Fruit fly (Drosophila melanogaster) ovary, adult (tissue): Measurements from ENCODE around the gene CG31406.

Source experiments
- CG17801 ChIP-seq: fragments of 200-800 bp; optimal IDR thresholded peaks from 2 replicates; lab custom pipeline; 2019; ENCODE audit warnings: missing biosample characterization, mild to moderate bottlenecking, missing genetic modification characterization, moderate library complexity; ENCODE audit not compliant: partially characterized antibody

Gene CG31406

DNA sequence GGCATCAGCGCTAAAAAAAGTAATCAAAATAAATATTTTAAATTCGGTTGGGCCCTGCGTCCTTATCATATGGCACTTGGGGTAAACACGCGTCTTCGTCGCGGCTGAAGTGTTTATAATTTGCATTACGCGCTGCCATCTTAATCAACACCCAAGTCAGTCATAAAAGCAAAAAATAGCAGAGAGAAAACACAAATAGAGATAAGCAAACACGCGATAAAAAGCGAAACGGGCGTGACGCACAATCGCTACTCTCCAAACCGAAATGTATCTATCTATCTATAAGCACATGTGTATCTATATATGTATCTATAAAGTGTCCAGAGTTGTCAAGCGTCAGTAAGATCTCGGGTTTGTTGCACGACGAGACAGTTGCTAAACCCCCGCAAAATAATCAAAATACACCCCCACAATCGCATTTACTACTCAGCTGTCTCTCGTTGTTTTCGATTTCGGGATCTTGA is 42.4 kb downstream of the CG31406 start:
- TF ChIP-seq CG17801, result no peak

DNA sequence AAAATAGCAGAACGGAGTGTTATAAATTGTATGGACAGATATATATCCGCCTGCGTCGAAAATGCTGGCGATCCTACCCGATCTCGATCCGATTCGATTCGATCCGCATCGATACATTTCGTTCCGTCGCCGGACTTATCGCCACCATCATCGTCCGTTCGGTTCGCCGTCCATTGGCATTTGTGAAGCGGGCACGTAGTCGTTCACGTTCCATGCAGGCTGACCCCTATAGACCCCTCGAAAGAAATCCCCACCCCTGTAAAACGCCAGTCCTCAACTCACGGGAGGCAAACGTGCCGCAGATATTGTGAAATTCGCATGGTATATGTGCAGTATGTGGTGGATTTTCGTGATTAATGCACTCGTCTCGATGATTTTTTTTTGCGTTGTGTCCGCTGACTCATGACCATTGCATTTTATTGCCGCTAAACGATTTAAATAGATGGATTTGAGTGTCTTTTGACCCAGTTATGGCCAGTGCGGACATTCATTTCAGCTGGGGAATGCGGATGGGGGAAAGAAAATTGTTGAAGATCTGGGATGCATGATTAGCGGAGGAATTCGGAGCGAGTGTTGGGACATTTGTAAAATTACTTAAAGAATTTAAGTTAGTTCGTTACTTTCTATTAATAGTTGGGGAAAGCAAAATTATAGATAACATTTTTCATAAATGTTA is 43.4 kb downstream of the CG31406 start:
- no peak for TF ChIP-seq CG17801

DNA sequence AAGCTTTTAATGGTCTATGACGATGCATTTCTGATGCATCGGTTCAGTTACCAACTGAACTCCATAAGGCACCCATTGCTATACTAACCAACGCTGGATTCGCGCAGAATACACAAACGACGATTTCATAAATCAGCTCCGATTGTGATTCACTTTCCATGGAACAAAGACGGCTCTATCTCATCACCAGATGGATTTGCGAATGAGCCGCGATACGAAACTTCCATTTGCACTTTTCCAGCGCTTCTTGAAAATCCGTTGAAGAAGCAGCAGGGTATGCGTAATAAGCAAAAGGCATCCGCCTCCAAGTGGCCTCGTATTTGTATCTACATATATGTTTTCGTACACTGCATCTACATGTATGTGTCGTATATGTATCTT is 44.0 kb downstream of the CG31406 start:
- no peak for TF ChIP-seq CG17801

DNA sequence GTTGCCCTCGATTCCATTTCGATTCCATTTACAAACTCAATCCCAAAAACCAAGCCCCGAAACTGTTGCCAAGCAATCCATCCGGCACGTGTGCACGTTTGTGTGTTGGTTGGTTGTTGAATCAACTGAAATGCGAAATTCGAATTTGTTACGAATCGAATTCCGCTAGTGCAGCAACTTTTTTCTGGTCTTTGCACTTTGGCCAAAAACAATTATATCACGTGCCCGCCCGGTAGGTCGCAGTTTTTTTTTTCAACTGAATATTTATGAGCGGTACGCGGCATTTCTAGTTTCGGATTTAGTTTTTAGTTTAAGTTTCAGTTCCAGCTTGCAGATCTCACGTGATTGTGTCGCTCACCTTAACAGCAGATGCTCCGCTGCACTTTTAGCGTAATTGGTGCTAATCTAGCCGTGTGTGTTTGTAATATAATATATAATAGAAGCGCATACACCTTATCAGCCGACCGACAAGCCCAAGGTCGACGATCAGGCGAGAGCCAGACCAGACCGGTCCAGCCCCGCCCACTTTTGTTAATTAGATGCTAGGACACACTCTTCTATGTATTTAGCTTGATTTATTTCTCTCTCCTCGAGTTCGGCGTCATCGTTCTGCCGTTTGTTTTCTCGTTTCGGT is 44.6 kb downstream of the CG31406 start:
- no peak for TF ChIP-seq CG17801

DNA sequence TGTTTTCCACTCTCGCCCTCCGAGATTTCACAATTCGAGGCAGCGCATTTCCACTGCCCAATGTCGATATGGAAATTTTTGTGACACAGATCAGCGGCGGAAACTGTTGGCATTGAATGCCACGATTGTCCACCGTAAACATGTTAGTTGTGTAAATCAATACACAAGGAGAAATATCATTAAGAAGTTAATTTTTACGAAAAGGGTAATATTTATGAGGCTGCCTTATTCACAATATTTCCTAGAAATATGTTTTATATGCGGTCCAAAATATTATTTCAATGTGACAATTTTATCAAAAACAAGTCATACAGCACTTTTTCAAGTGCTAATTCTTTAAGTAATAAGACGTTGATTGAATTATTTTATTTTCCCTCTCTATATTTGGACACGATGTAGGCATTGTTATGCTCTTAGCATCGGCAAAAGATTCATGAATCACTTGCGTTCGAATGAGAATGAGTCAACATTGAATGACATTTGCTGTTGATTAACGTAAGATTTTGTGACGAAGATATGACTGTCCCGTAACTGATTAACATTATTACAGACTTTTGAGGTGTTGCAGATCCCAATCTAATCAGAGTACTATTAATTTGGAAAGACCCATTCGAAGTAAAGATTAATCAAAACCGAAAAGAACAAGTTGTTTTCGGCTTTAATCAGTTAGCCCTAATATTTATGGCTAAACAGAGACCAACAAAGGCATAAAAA is 45.2 kb downstream of the CG31406 start:
- no peak for TF ChIP-seq CG17801

DNA sequence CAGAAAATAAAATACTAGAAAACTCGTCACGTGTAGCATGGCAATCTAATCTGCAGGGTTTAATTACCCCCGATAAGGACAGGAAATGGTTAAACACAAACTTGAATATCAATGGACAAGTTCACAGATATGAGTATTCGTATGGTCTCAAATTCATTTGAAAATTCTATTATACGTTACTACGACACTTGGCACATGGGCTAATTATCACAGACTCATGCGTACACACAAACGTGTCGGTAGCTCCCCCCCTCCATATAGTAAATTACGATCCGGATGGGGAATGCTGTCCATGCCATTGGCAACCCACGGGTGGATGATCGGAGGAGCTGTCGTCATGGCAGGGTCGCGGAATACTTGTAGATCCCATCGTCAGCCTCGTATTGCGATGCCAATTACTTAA is 45.8 kb downstream of the CG31406 start:
- TF ChIP-seq CG17801, result no peak

DNA sequence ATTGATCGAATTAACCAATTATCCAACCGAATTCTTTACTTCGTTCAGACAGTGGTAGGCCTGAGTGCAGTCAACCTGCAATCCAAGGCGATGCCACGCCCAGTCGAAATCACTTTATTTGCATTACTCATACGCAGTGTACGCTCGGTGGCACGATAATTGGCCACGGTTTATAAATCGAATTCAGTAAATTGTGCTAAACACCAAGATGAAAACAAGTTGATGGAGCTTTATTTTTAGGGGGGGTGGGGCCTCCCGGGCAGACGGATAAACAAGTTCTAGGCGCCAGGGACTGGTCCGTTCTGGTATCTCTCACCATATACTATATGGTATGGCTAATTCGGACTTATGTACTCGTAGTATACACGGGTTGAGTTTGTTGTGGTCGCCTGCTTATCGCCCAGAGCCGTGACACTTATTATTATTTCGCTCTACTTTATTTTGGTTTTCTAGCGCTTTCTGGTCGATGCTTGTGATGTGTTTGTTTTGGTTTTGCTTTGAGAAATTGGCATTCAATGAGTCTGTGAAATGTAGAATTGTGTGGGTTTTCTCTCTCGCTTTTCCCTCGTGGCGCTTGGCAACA is 46.8 kb downstream of the CG31406 start:
- no peak for TF ChIP-seq CG17801
